Worm (Caenorhabditis elegans) whole organism, L3 larva: Measurements from ENCODE around the gene srg-68.

ENCODE experiments used
- aly-2 ChIP-seq: fragments of 150-350 bp; optimal IDR thresholded peaks from 2 replicates; lab custom pipeline; 2014; ENCODE audit warnings: missing biosample characterization, missing genetic modification characterization
- ama-1 ChIP-seq: fragments of 150-350 bp; optimal IDR thresholded peaks from 2 replicates; lab custom pipeline; 2018
- ceh-28 ChIP-seq: fragments of 150-350 bp; optimal IDR thresholded peaks from 2 replicates; lab custom pipeline; 2014; ENCODE audit warnings: missing biosample characterization, missing genetic modification reagents, missing genetic modification characterization
- ceh-9 ChIP-seq: sonication (generic microtip); optimal IDR thresholded peaks from 2 replicates; lab custom pipeline; 2018; ENCODE audit warnings: missing biosample characterization, missing genetic modification characterization
- elt-3 ChIP-seq, 3 experiments: fragments of 150-350 bp in 1 of 3; sonication (generic microtip) in 2 of 3; optimal IDR thresholded peaks; 2 replicates in 2 of 3; 4 replicates in 1 of 3; lab custom pipeline; 2014 to 2017; ENCODE audit warnings: missing biosample characterization in 3 of 3, missing genetic modification characterization in 3 of 3
- hmg-11 ChIP-seq: sonication (generic microtip); optimal IDR thresholded peaks from 2 replicates; lab custom pipeline; 2016; ENCODE audit warnings: missing genetic modification characterization, missing compliant biosample characterization
- nhr-11 ChIP-seq: fragments of 150-350 bp; optimal IDR thresholded peaks from 2 replicates; lab custom pipeline; 2014; ENCODE audit warnings: missing biosample characterization, missing genetic modification characterization
- nhr-76 ChIP-seq: fragments of 150-350 bp; sonication (generic microtip); optimal IDR thresholded peaks from 5 replicates; lab custom pipeline; 2014; ENCODE audit warnings: missing biosample characterization, missing genetic modification characterization
- snpc-4 ChIP-seq: fragments of 150-350 bp; optimal IDR thresholded peaks from 2 replicates; lab custom pipeline; 2014; ENCODE audit warnings: missing biosample characterization, missing genetic modification characterization
- unc-39 ChIP-seq: sonication (generic microtip); optimal IDR thresholded peaks from 4 replicates; lab custom pipeline; 2017; ENCODE audit warnings: missing biosample characterization, missing genetic modification characterization
- unc-62 ChIP-seq: fragments of 150-350 bp; sonication (generic microtip); optimal IDR thresholded peaks from 4 replicates; lab custom pipeline; 2014; ENCODE audit warnings: missing biosample characterization, missing genetic modification reagents, missing genetic modification characterization

ce11 chrV:5477719-5478118 is 12.5 kb upstream of the srg-68 start:
- TF ChIP-seq hmg-11 (tag; lab: Kevin White, UChicago) (no peak), unc-39 (no peak), ceh-9 (tag; lab: Kevin White, UChicago) (no peak), snpc-4 (tag; lab: Kevin White, UChicago) (no peak), ceh-28 (tag; lab: Kevin White, UChicago) (no peak), ama-1 (lab: Kevin White, UChicago) (no peak), nhr-11 (tag; lab: Kevin White, UChicago) (no peak), nhr-76 (tag; lab: Kevin White, UChicago) (no peak), unc-62 (GFP tag; lab: Kevin White, UChicago) (no peak), aly-2 (no peak), elt-3 (tag; optimal IDR thresholded peaks at IDR 0.05; lab: Kevin White, UChicago) (no peak)
